Fruit fly (Drosophila melanogaster) whole organism, adult: Measurements from ENCODE around the gene Psf3.

Experiments
- CG11617 ChIP-seq: fragments of 200-800 bp; sonication (Bioruptor generic); optimal IDR thresholded peaks from 2 replicates; lab custom pipeline; 2017; ENCODE audit warnings: mild to moderate bottlenecking, missing biosample characterization, missing genetic modification reagents, missing genetic modification characterization
- CG12768 ChIP-seq: fragments of 200-800 bp; sonication (Bioruptor generic); optimal IDR thresholded peaks from 2 replicates; lab custom pipeline; 2017; ENCODE audit warnings: missing biosample characterization, missing genetic modification characterization, mild to moderate bottlenecking, moderate library complexity, missing genetic modification reagents
- CG14711 ChIP-seq: fragments of 200-800 bp; sonication (Bioruptor generic); optimal IDR thresholded peaks from 2 replicates; lab custom pipeline; 2018; ENCODE audit warnings: missing biosample characterization, mild to moderate bottlenecking, missing genetic modification characterization, moderate library complexity
- CG1620 ChIP-seq: fragments of 200-800 bp; sonication (Bioruptor generic); optimal IDR thresholded peaks from 2 replicates; lab custom pipeline; 2016; ENCODE audit warnings: missing biosample characterization, missing genetic modification characterization
- CG33017 ChIP-seq: fragments of 200-800 bp; sonication (Bioruptor generic); optimal IDR thresholded peaks from 2 replicates; lab custom pipeline; 2018; ENCODE audit warnings: missing biosample characterization, mild to moderate bottlenecking, missing genetic modification characterization, moderate library complexity
- CG5204 ChIP-seq: fragments of 200-800 bp; sonication (Bioruptor generic); optimal IDR thresholded peaks from 2 replicates; lab custom pipeline; 2016; ENCODE audit warnings: missing biosample characterization, missing genetic modification characterization
- CG7045 ChIP-seq: fragments of 200-800 bp; sonication (Bioruptor generic); optimal IDR thresholded peaks from 2 replicates; lab custom pipeline; 2017; ENCODE audit warnings: missing biosample characterization, mild to moderate bottlenecking, missing genetic modification characterization
- CG7101 ChIP-seq: fragments of 200-800 bp; sonication (Bioruptor generic); optimal IDR thresholded peaks from 2 replicates; lab custom pipeline; 2018; ENCODE audit warnings: missing biosample characterization, mild to moderate bottlenecking, missing genetic modification characterization, moderate library complexity
- Clk ChIP-seq: fragments of 200-800 bp; sonication (Bioruptor generic); optimal IDR thresholded peaks from 2 replicates; lab custom pipeline; 2017; ENCODE audit warnings: missing biosample characterization, missing genetic modification characterization
- Crg-1 ChIP-seq: fragments of 200-800 bp; sonication (Bioruptor generic); optimal IDR thresholded peaks from 2 replicates; lab custom pipeline; 2016; ENCODE audit warnings: missing biosample characterization, missing genetic modification characterization
- Hr96 ChIP-seq: fragments of 200-800 bp; sonication (Bioruptor generic); optimal IDR thresholded peaks from 2 replicates; lab custom pipeline; 2016; ENCODE audit warnings: missing biosample characterization, missing genetic modification characterization
- Mnt ChIP-seq: fragments of 200-800 bp; sonication (Bioruptor generic); optimal IDR thresholded peaks from 2 replicates; lab custom pipeline; 2016; ENCODE audit warnings: missing biosample characterization, mild to moderate bottlenecking, missing genetic modification characterization
- bab1 ChIP-seq: fragments of 200-800 bp; sonication (Bioruptor generic); optimal IDR thresholded peaks from 3 replicates; lab custom pipeline; 2019; ENCODE audit warnings: missing biosample characterization, mild to moderate bottlenecking, missing genetic modification characterization, moderate library complexity
- cic ChIP-seq: fragments of 200-800 bp; sonication (Bioruptor generic); optimal IDR thresholded peaks from 2 replicates; lab custom pipeline; 2017; ENCODE audit warnings: missing biosample characterization, mild to moderate bottlenecking, missing genetic modification characterization, moderate library complexity
- cnc ChIP-seq, 2 experiments: fragments of >200 bp; optimal IDR thresholded peaks; 2 replicates each; lab custom pipeline; 2017
- kay ChIP-seq: fragments of 200-800 bp; sonication (Bioruptor generic); peaks from one replicate; lab custom pipeline; 2016; ENCODE audit warnings: missing biosample characterization, missing genetic modification characterization, borderline replicate concordance
- ovo ChIP-seq: fragments of 200-800 bp; sonication (Bioruptor generic); optimal IDR thresholded peaks from 2 replicates; lab custom pipeline; 2016; ENCODE audit warnings: missing biosample characterization, missing genetic modification characterization
- pad ChIP-seq: fragments of 200-800 bp; sonication (Bioruptor generic); optimal IDR thresholded peaks from 3 replicates; lab custom pipeline; 2017; ENCODE audit warnings: missing biosample characterization, missing genetic modification characterization, mild to moderate bottlenecking, moderate library complexity, missing genetic modification reagents
- tj ChIP-seq: fragments of 200-800 bp; sonication (Bioruptor generic); optimal IDR thresholded peaks from 3 replicates; lab custom pipeline; 2017; ENCODE audit warnings: missing biosample characterization, mild to moderate bottlenecking, missing genetic modification characterization, moderate library complexity
- toe ChIP-seq: fragments of 200-800 bp; sonication (Bioruptor generic); optimal IDR thresholded peaks from 2 replicates; lab custom pipeline; 2016; ENCODE audit warnings: missing biosample characterization, missing genetic modification characterization

Gene Psf3

DNA sequence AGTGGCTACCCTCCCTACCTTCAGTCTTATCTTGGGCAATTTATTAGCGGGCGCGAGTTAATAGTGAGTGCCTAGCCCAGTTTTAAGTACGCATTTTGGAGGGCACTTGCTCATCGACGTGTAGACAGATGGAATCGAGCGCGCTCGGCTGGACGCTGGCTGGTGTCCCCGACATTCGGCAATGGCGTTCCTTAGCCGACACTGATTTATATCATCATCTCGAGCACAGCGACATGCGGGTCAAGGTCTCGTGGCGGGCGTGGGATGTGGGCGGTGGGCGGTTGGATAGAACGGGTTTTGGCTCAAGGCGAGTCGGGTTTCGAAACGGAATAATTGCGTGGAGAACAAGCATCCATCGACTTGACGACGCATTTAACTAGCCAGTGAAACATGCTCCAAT lies 16.3 kb downstream of the Psf3 start:
- no peak for TF ChIP-seq Mnt (GFP tag; lab: Kevin White, UChicago)
- no peak for TF ChIP-seq cnc (optimal IDR thresholded peaks at IDR 0.05; lab: Kevin White, UChicago)
- no peak for TF ChIP-seq tj (GFP tag; lab: Kevin White, UChicago)
- no peak for TF ChIP-seq cic (GFP tag; lab: Kevin White, UChicago)
- no peak for TF ChIP-seq CG7101 (tag; lab: Kevin White, UChicago)
- no peak for TF ChIP-seq CG5204
- TF ChIP-seq CG11617 (GFP tag; lab: Kevin White, UChicago): no peak
- no peak for TF ChIP-seq toe (GFP tag; lab: Kevin White, UChicago)
- TF ChIP-seq CG33017 (tag; lab: Kevin White, UChicago): no peak
- no peak for TF ChIP-seq Hr96
- TF ChIP-seq bab1 (GFP tag; lab: Kevin White, UChicago): no peak
- no peak for TF ChIP-seq CG12768 (GFP tag; lab: Kevin White, UChicago)
- TF ChIP-seq CG7045 (GFP tag; lab: Kevin White, UChicago): no peak
- TF ChIP-seq pad (GFP tag; lab: Kevin White, UChicago): no peak
- no peak for TF ChIP-seq Crg-1 (GFP tag; lab: Kevin White, UChicago)
- no peak for TF ChIP-seq ovo
- no peak for TF ChIP-seq CG14711
- TF ChIP-seq Clk (GFP tag; lab: Kevin White, UChicago): no peak
- TF ChIP-seq CG1620 (GFP tag; lab: Kevin White, UChicago): no peak
- no peak for TF ChIP-seq kay (GFP tag; lab: Kevin White, UChicago)

DNA sequence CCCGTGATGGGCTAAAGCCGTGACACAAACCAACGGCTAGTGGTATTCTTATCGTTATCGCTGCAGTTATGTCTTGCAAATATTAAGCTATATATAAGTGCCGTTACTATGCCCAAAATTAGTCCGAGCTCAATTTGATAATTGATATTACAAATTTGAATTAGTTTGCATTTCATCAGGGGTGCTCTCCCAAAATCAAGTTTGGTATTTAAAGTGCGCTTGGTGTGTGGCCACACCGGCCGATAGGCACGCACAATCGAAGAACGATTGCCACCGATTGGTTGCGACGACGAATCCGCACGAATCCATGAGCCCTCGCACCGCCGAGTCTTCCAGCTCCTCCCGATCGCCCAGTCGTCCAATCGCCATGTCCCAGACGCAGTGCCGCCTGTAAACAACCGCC lies 17.9 kb downstream of the Psf3 start, which contains the start of gene CG17841:
Gene CG17841, plus strand, starts transcription at position 252 of the 403 bp plus-strand sequence.
- TF ChIP-seq cic (GFP tag; lab: Kevin White, UChicago) (no peak), CG7101 (tag; lab: Kevin White, UChicago) (peak; percentile 2), bab1 (GFP tag; lab: Kevin White, UChicago) (peak; percentile 65), Mnt (GFP tag; lab: Kevin White, UChicago) (peak; percentile 16)

DNA sequence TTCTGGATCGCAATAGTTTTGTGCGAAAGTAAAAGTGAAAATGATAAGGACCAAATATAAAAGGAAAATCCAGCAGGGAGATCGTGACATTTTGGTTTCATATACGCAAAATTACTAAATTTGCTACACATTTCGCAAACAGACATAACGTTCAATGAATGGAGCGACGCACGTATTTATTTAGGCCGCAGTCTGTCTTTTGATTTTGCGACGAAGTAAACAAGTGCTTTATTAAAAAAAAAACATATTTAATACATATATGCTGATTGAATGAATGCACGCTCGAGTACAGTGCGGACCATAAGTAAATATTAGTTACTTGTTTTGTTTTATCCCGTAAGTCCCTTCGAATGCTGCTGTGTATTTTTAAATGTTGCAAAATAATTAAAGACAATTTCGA lies 18.3 kb downstream of the Psf3 start, which contains the start of gene CG32679:
Gene CG32679, minus strand, starts transcription at position 101 of the 400 bp plus-strand sequence.
- TF ChIP-seq CG14711 (no peak), tj (GFP tag; lab: Kevin White, UChicago) (no peak), ovo (no peak), bab1 (GFP tag; lab: Kevin White, UChicago) (no peak), Hr96 (no peak), CG11617 (GFP tag; lab: Kevin White, UChicago) (no peak), CG33017 (tag; lab: Kevin White, UChicago) (no peak), cic (GFP tag; lab: Kevin White, UChicago) (no peak), cnc (optimal IDR thresholded peaks at IDR 0.05; lab: Kevin White, UChicago) (no peak), CG1620 (GFP tag; lab: Kevin White, UChicago) (no peak), CG12768 (GFP tag; lab: Kevin White, UChicago) (no peak), toe (GFP tag; lab: Kevin White, UChicago) (no peak), Crg-1 (GFP tag; lab: Kevin White, UChicago) (no peak), pad (GFP tag; lab: Kevin White, UChicago) (no peak), Clk (GFP tag; lab: Kevin White, UChicago) (no peak)

DNA sequence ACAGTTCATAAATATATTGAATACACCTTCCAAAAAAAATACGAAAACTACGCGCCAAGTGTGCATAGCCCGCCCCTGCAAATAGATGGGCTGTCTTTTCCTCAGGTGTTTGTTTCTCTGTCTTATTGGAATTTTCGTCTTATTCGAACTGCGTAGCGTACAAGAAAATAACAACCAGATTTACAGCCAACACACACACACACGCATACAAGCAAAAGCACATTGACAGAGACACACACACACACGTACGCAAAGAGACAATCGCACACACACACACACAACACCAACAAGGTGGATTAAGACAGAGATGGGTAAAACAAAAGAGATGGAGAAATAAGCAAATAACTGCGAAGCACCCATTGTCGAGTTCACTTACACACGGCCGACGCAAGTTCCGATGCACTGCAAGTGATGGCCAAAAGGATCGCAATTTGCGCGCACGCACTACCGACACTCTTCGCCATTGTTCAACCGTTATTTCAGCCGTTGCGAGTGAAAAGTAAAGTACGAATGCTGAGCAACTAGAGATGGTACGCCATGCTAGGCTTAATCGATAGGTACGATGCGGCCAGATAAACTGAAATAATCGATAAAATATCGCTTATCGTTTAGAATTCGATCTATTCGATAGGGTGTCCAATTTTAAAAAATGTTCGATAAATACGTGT lies 19.8 kb downstream of the Psf3 start:
- TF ChIP-seq kay (GFP tag; lab: Kevin White, UChicago): no peak
- no peak for TF ChIP-seq Clk (GFP tag; lab: Kevin White, UChicago)
- TF ChIP-seq tj (GFP tag; lab: Kevin White, UChicago): peak; percentile 46
- TF ChIP-seq Mnt (GFP tag; lab: Kevin White, UChicago): peak; percentile 74
- TF ChIP-seq CG14711: peak; percentile 44
- TF ChIP-seq CG12768 (GFP tag; lab: Kevin White, UChicago): no peak
- TF ChIP-seq CG1620 (GFP tag; lab: Kevin White, UChicago): peak; percentile 12
- TF ChIP-seq cic (GFP tag; lab: Kevin White, UChicago): peak; percentile 26
- TF ChIP-seq pad (GFP tag; lab: Kevin White, UChicago): peak; percentile 38
- no peak for TF ChIP-seq cnc (optimal IDR thresholded peaks at IDR 0.05; lab: Kevin White, UChicago)
- TF ChIP-seq bab1 (GFP tag; lab: Kevin White, UChicago): peak; percentile 75
- no peak for TF ChIP-seq CG7045 (GFP tag; lab: Kevin White, UChicago)
- peak; percentile 11 for TF ChIP-seq CG7101 (tag; lab: Kevin White, UChicago)
- TF ChIP-seq toe (GFP tag; lab: Kevin White, UChicago): no peak
- TF ChIP-seq CG33017 (tag; lab: Kevin White, UChicago): no peak
- TF ChIP-seq CG5204: no peak
- TF ChIP-seq CG11617 (GFP tag; lab: Kevin White, UChicago): peak; percentile 45
- TF ChIP-seq ovo: peak; percentile 84
- TF ChIP-seq Crg-1 (GFP tag; lab: Kevin White, UChicago): peak; percentile 30
- no peak for TF ChIP-seq Hr96

DNA sequence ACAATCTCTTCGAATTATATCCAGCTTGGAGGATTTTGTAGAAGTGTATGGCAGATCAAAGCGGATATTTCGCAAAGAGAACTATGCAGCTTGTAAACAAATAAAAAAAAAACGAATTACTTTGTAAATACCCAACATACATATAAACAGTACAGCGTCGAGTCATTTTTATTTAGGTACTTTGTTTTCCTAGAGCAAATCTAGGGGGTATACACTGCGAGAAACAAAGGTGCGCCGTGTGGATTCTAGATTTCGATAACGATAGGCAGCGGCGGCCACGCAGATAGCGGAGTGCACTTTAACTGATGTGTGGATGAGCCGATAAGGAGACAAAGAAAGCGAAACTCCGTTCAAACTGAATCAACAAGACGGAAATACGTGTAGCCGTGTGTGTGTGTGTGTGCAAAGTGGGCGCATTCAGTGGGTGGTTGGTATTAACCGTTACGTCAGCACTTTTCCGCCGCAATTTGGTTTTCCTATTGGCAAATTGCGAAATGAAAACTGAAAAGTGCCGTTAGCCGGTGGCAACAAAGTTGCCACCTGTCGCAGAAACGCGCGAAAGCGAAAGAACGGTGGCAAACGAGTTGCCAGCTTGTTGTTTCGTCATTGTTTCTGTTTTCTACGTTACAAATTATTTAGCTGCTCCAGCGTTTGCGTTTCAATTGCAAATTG lies 21.0 kb downstream of the Psf3 start:
- no peak for TF ChIP-seq Mnt (GFP tag; lab: Kevin White, UChicago)
- no peak for TF ChIP-seq CG14711
- TF ChIP-seq bab1 (GFP tag; lab: Kevin White, UChicago): no peak
- TF ChIP-seq Hr96: no peak
- peak; percentile 17 for TF ChIP-seq ovo
- TF ChIP-seq CG7101 (tag; lab: Kevin White, UChicago): peak; percentile 43
- TF ChIP-seq toe (GFP tag; lab: Kevin White, UChicago): no peak
- TF ChIP-seq CG12768 (GFP tag; lab: Kevin White, UChicago): no peak
- TF ChIP-seq CG5204: no peak
- TF ChIP-seq CG33017 (tag; lab: Kevin White, UChicago): no peak
- TF ChIP-seq Clk (GFP tag; lab: Kevin White, UChicago): no peak
- TF ChIP-seq CG11617 (GFP tag; lab: Kevin White, UChicago): no peak
- TF ChIP-seq kay (GFP tag; lab: Kevin White, UChicago): no peak
- TF ChIP-seq Crg-1 (GFP tag; lab: Kevin White, UChicago): no peak
- TF ChIP-seq pad (GFP tag; lab: Kevin White, UChicago): peak; percentile 23
- peak; percentile 47 for TF ChIP-seq tj (GFP tag; lab: Kevin White, UChicago)
- TF ChIP-seq cic (GFP tag; lab: Kevin White, UChicago): no peak
- no peak for TF ChIP-seq CG1620 (GFP tag; lab: Kevin White, UChicago)
- TF ChIP-seq CG7045 (GFP tag; lab: Kevin White, UChicago): no peak
- TF ChIP-seq cnc (optimal IDR thresholded peaks at IDR 0.05; lab: Kevin White, UChicago): no peak
